Fruit fly (Drosophila melanogaster) whole organism, embryonic: ENCODE results near the gene CG5214.
A peak's percentile ranks its signal among the peaks of the same experiment; 100 is the strongest.

Experiments used
- CG10274 ChIP-seq: fragments of 200-800 bp; sonication (Bioruptor generic); optimal IDR thresholded peaks from 3 replicates; lab custom pipeline; 2017; ENCODE audit warnings: missing biosample characterization, mild to moderate bottlenecking, missing genetic modification characterization
- CG10543 ChIP-seq: fragments of 200-800 bp; sonication (Bioruptor generic); optimal IDR thresholded peaks from 3 replicates; lab custom pipeline; 2017; ENCODE audit warnings: missing biosample characterization, mild to moderate bottlenecking, missing genetic modification characterization, moderate library complexity
- CG11093 ChIP-seq: fragments of 200-800 bp; sonication (Bioruptor generic); IDR thresholded peaks from 3 replicates; pipeline ENCODE4 v1.3.6; 2022; ENCODE audit warnings: missing biosample characterization, missing genetic modification characterization
- CG11247 ChIP-seq: fragments of 200-800 bp; sonication (Bioruptor generic); IDR thresholded peaks from 2 replicates; pipeline ENCODE4 v1.3.6; 2022; ENCODE audit warnings: missing biosample characterization, missing genetic modification characterization
- CG14441 ChIP-seq: fragments of 200-800 bp; sonication (Bioruptor generic); IDR thresholded peaks from 2 replicates; pipeline ENCODE4 v1.3.6; 2022; ENCODE audit warnings: missing biosample characterization, missing genetic modification characterization
- CG1603 ChIP-seq: fragments of 200-800 bp; sonication (Bioruptor generic); optimal IDR thresholded peaks from 2 replicates; lab custom pipeline; 2019; ENCODE audit warnings: missing biosample characterization, mild to moderate bottlenecking, missing genetic modification characterization, moderate library complexity
- CG3065 ChIP-seq: fragments of 200-800 bp; sonication (Bioruptor generic); optimal IDR thresholded peaks from 2 replicates; lab custom pipeline; 2016; ENCODE audit warnings: missing biosample characterization, missing genetic modification characterization
- CG31224 ChIP-seq: fragments of 200-800 bp; sonication (Bioruptor generic); IDR thresholded peaks from 2 replicates; pipeline ENCODE4 v1.3.6; 2022; ENCODE audit warnings: missing biosample characterization, missing genetic modification characterization
- CG31388 ChIP-seq: fragments of 200-800 bp; sonication (Bioruptor generic); optimal IDR thresholded peaks from 2 replicates; lab custom pipeline; 2016; ENCODE audit warnings: missing biosample characterization, missing genetic modification characterization
- CG3281 ChIP-seq: fragments of 200-800 bp; sonication (Bioruptor generic); optimal IDR thresholded peaks from 3 replicates; lab custom pipeline; 2017; ENCODE audit warnings: missing biosample characterization, mild to moderate bottlenecking, missing genetic modification characterization
- CG34376 ChIP-seq: fragments of 200-800 bp; sonication (Bioruptor generic); optimal IDR thresholded peaks from 2 replicates; lab custom pipeline; 2018; ENCODE audit warnings: missing biosample characterization, mild to moderate bottlenecking, missing genetic modification characterization
- CG34422 ChIP-seq: fragments of 200-800 bp; sonication (Bioruptor generic); IDR thresholded peaks from 3 replicates; pipeline ENCODE4 v1.3.6; 2022; ENCODE audit warnings: missing biosample characterization, missing genetic modification characterization
- CG3847 ChIP-seq: fragments of 200-800 bp; sonication (Bioruptor generic); IDR thresholded peaks from 2 replicates; pipeline ENCODE4 v1.3.6; 2022; ENCODE audit warnings: missing biosample characterization, missing genetic modification characterization
- CG3995 ChIP-seq: fragments of 200-800 bp; sonication (Bioruptor generic); optimal IDR thresholded peaks from 3 replicates; lab custom pipeline; 2016; ENCODE audit warnings: missing biosample characterization, missing genetic modification characterization
- CG4360 ChIP-seq: fragments of 200-800 bp; sonication (Bioruptor generic); IDR thresholded peaks from 2 replicates; pipeline ENCODE4 v1.3.6; 2022; ENCODE audit warnings: missing biosample characterization, missing genetic modification characterization
- CG5180 ChIP-seq: fragments of 200-800 bp; sonication (Bioruptor generic); optimal IDR thresholded peaks from 3 replicates; lab custom pipeline; 2017; ENCODE audit warnings: missing biosample characterization, missing genetic modification characterization, mild to moderate bottlenecking, moderate library complexity, missing genetic modification reagents
- CG7271 ChIP-seq: fragments of 200-800 bp; sonication (Bioruptor generic); optimal IDR thresholded peaks from 2 replicates; lab custom pipeline; 2018; ENCODE audit warnings: missing biosample characterization, mild to moderate bottlenecking, missing genetic modification characterization, moderate library complexity
- CG8388 ChIP-seq: fragments of 200-800 bp; sonication (Bioruptor generic); optimal IDR thresholded peaks from 2 replicates; lab custom pipeline; 2019; ENCODE audit warnings: missing biosample characterization, mild to moderate bottlenecking, missing genetic modification characterization, moderate library complexity
- Dip3 ChIP-seq: fragments of 200-800 bp; sonication (Bioruptor generic); optimal IDR thresholded peaks from 3 replicates; lab custom pipeline; 2016; ENCODE audit warnings: missing biosample characterization, missing genetic modification characterization
- ERR ChIP-seq: fragments of 200-800 bp; sonication (Bioruptor generic); optimal IDR thresholded peaks from 2 replicates; lab custom pipeline; 2016; ENCODE audit warnings: missing biosample characterization, missing genetic modification characterization
- Fer2 ChIP-seq: fragments of 200-800 bp; sonication (Bioruptor generic); optimal IDR thresholded peaks from 2 replicates; lab custom pipeline; 2018; ENCODE audit warnings: missing biosample characterization, mild to moderate bottlenecking, missing genetic modification characterization, moderate library complexity
- GATAe ChIP-seq: fragments of 200-800 bp; sonication (Bioruptor generic); conservative IDR thresholded peaks from 2 replicates; pipeline ENCODE4 v1.3.6; 2022; ENCODE audit warnings: missing biosample characterization, missing genetic modification characterization
- Hr78 ChIP-seq, 2 experiments: fragments of 200-800 bp in 1 of 2; fragments of >200 bp in 1 of 2; sonication (Bioruptor generic) in 1 of 2; optimal IDR thresholded peaks; 2 replicates each; lab custom pipeline; 2017 to 2019; ENCODE audit warnings: missing biosample characterization in 2 of 2, missing genetic modification characterization in 2 of 2, mild to moderate bottlenecking in 1 of 2, moderate library complexity in 1 of 2
- MTF-1 ChIP-seq: fragments of 200-800 bp; sonication (Bioruptor generic); optimal IDR thresholded peaks from 2 replicates; lab custom pipeline; 2018; ENCODE audit warnings: missing biosample characterization, mild to moderate bottlenecking, missing genetic modification characterization, borderline replicate concordance
- Med ChIP-seq: fragments of 200-800 bp; sonication (Bioruptor generic); peaks from one replicate; lab custom pipeline; 2016; ENCODE audit warnings: missing biosample characterization, missing genetic modification characterization, mild to moderate bottlenecking, inconsistent platforms, moderate library complexity
- Mrtf ChIP-seq: fragments of 200-800 bp; sonication (Bioruptor generic); IDR thresholded peaks from 3 replicates; pipeline ENCODE4 v1.3.6; 2022; ENCODE audit warnings: missing biosample characterization, missing genetic modification characterization
- Optix ChIP-seq: fragments of 200-800 bp; sonication (Bioruptor generic); IDR thresholded peaks from 3 replicates; pipeline ENCODE4 v1.3.6; 2022; ENCODE audit warnings: missing biosample characterization, missing genetic modification characterization
- Poxn ChIP-seq: fragments of 200-800 bp; sonication (Bioruptor generic); IDR thresholded peaks from 2 replicates; pipeline ENCODE4 v1.3.6; 2022; ENCODE audit warnings: missing biosample characterization, missing genetic modification characterization
- Rx ChIP-seq: fragments of 200-800 bp; sonication (Bioruptor generic); IDR thresholded peaks from 2 replicates; pipeline ENCODE4 v1.3.6; 2022; ENCODE audit warnings: missing biosample characterization, missing genetic modification characterization
- Taf1 ChIP-seq: fragments of 200-800 bp; sonication (Bioruptor generic); IDR thresholded peaks from 2 replicates; pipeline ENCODE4 v1.3.6; 2022; ENCODE audit warnings: missing biosample characterization, missing genetic modification characterization
- ara ChIP-seq: fragments of 200-800 bp; sonication (Bioruptor generic); IDR thresholded peaks from 2 replicates; pipeline ENCODE4 v1.3.6; 2022; ENCODE audit warnings: missing biosample characterization, missing genetic modification characterization
- exex ChIP-seq: fragments of 200-800 bp; sonication (Bioruptor generic); optimal IDR thresholded peaks from 4 replicates; lab custom pipeline; 2018; ENCODE audit warnings: missing biosample characterization, mild to moderate bottlenecking, missing genetic modification characterization, moderate library complexity
- ftz-f1 ChIP-seq: fragments of 200-800 bp; sonication (Bioruptor generic); optimal IDR thresholded peaks from 2 replicates; lab custom pipeline; 2016; ENCODE audit warnings: missing biosample characterization, missing genetic modification characterization
- fu2 ChIP-seq: fragments of 200-800 bp; sonication (Bioruptor generic); optimal IDR thresholded peaks from 2 replicates; lab custom pipeline; 2016; ENCODE audit warnings: missing biosample characterization, missing genetic modification characterization
- gfzf ChIP-seq: fragments of 200-800 bp; sonication (Bioruptor generic); optimal IDR thresholded peaks from 2 replicates; lab custom pipeline; 2016; ENCODE audit warnings: missing biosample characterization, mild to moderate bottlenecking, missing genetic modification characterization, moderate library complexity
- insv ChIP-seq, 2 experiments: fragments of 200-800 bp; sonication (Bioruptor generic); optimal IDR thresholded peaks; 3 replicates each; lab custom pipeline; 2016 to 2018; ENCODE audit warnings: missing biosample characterization in 2 of 2, missing genetic modification characterization in 2 of 2
- jigr1 ChIP-seq: fragments of 200-800 bp; sonication (Bioruptor generic); IDR thresholded peaks from 3 replicates; pipeline ENCODE4 v1.3.6; 2022; ENCODE audit warnings: missing biosample characterization, missing genetic modification characterization
- maf-S ChIP-seq: fragments of 200-800 bp; sonication (Bioruptor generic); optimal IDR thresholded peaks from 2 replicates; lab custom pipeline; 2016; ENCODE audit warnings: missing biosample characterization, missing genetic modification characterization
- otp ChIP-seq: fragments of 200-800 bp; sonication (Bioruptor generic); IDR thresholded peaks from 3 replicates; pipeline ENCODE4, ENCODE4 v1.3.6; 2022; ENCODE audit warnings: missing biosample characterization, missing genetic modification characterization
- p53 ChIP-seq: fragments of 200-800 bp; sonication (Bioruptor generic); optimal IDR thresholded peaks from 2 replicates; lab custom pipeline; 2016; ENCODE audit warnings: missing biosample characterization, missing genetic modification characterization
- peb ChIP-seq: fragments of 200-800 bp; sonication (Bioruptor generic); IDR thresholded peaks from 2 replicates; pipeline ENCODE4 v1.3.6; 2022; ENCODE audit warnings: missing biosample characterization, missing genetic modification characterization
- pros ChIP-seq: fragments of 200-800 bp; sonication (Bioruptor generic); optimal IDR thresholded peaks from 3 replicates; lab custom pipeline; 2019; ENCODE audit warnings: missing biosample characterization, mild to moderate bottlenecking, missing genetic modification characterization, moderate library complexity
- salm ChIP-seq: fragments of 200-800 bp; sonication (Bioruptor generic); optimal IDR thresholded peaks from 2 replicates; lab custom pipeline; 2018; ENCODE audit warnings: missing biosample characterization, mild to moderate bottlenecking, missing genetic modification characterization
- sc ChIP-seq, 3 experiments: fragments of >200 bp in 2 of 3; fragments of 200-800 bp in 1 of 3; sonication (Bioruptor generic) in 1 of 3; optimal IDR thresholded peaks; 2 replicates in 2 of 3; 3 replicates in 1 of 3; lab custom pipeline; 2017; ENCODE audit warnings: mild to moderate bottlenecking in 1 of 3, missing biosample characterization in 1 of 3, missing genetic modification characterization in 1 of 3, missing genetic modification reagents in 1 of 3
- sim ChIP-seq: fragments of 200-800 bp; sonication (Bioruptor generic); IDR thresholded peaks from 2 replicates; pipeline ENCODE4 v1.3.6; 2022; ENCODE audit warnings: missing biosample characterization, missing genetic modification characterization
- slbo ChIP-seq: fragments of 200-800 bp; sonication (Bioruptor generic); IDR thresholded peaks from 2 replicates; pipeline ENCODE4 v1.3.6; 2022; ENCODE audit warnings: missing biosample characterization, missing genetic modification characterization
- slp2 ChIP-seq: fragments of 200-800 bp; sonication (Bioruptor generic); optimal IDR thresholded peaks from 2 replicates; lab custom pipeline; 2016; ENCODE audit warnings: missing biosample characterization, missing genetic modification characterization
- stc ChIP-seq: fragments of 200-800 bp; sonication (Bioruptor generic); IDR thresholded peaks from 2 replicates; pipeline ENCODE4 v1.3.6; 2022; ENCODE audit warnings: missing biosample characterization, missing genetic modification characterization
- sug ChIP-seq: fragments of 200-800 bp; optimal IDR thresholded peaks from 2 replicates; lab custom pipeline; 2019; ENCODE audit warnings: missing biosample characterization, mild to moderate bottlenecking, missing genetic modification characterization, moderate library complexity
- unpg ChIP-seq: fragments of 200-800 bp; sonication (Bioruptor generic); optimal IDR thresholded peaks from 3 replicates; lab custom pipeline; 2018; ENCODE audit warnings: missing biosample characterization, mild to moderate bottlenecking, missing genetic modification characterization, moderate library complexity
- zen2 ChIP-seq: fragments of 200-800 bp; sonication (Bioruptor generic); IDR thresholded peaks from 3 replicates; pipeline ENCODE4 v1.3.6; 2022; ENCODE audit warnings: missing biosample characterization, missing genetic modification characterization; ENCODE audit not compliant: partially characterized antibody

Gene CG5214

dm6 chr3R:11199227-11199835 lies 44.8 kb upstream of the CG5214 start (continued):
- TF ChIP-seq MTF-1 (GFP tag; lab: Kevin White, UChicago) = no peak
- TF ChIP-seq CG10543 (GFP tag; lab: Kevin White, UChicago) = peak; percentile 24
- no peak for TF ChIP-seq ftz-f1 (GFP tag; lab: Kevin White, UChicago)
- TF ChIP-seq CG3995 (GFP tag; lab: Kevin White, UChicago) = no peak
- no peak for TF ChIP-seq sc (optimal IDR thresholded peaks at IDR 0.05; lab: Kevin White, UChicago)
- TF ChIP-seq sc (GFP tag; optimal IDR thresholded peaks at IDR 0.05; lab: Kevin White, UChicago) = no peak
- no peak for TF ChIP-seq CG31388 (GFP tag; lab: Kevin White, UChicago)
- no peak for TF ChIP-seq jigr1
- TF ChIP-seq fu2 (GFP tag; lab: Kevin White, UChicago) = no peak
- peak in 1 of 2 experiments; percentile 59 for TF ChIP-seq Hr78 (GFP tag; optimal IDR thresholded peaks at IDR 0.05; lab: Kevin White, UChicago)
- no peak for TF ChIP-seq Taf1
- TF ChIP-seq CG3847 (GFP tag; lab: Robert Waterston, UW) = no peak
- no peak for TF ChIP-seq Rx (GFP tag; lab: Robert Waterston, UW)
- TF ChIP-seq exex (tag; lab: Kevin White, UChicago) = peak; percentile 98
- TF ChIP-seq CG4360 (GFP tag; lab: Robert Waterston, UW) = no peak
- no peak for TF ChIP-seq Mrtf (GFP tag; lab: Robert Waterston, UW)
- no peak for TF ChIP-seq CG3065 (GFP tag; lab: Kevin White, UChicago)
- TF ChIP-seq stc = no peak
- TF ChIP-seq CG34422 = no peak
- TF ChIP-seq slp2 = no peak
- TF ChIP-seq CG14441 (GFP tag; lab: Robert Waterston, UW) = no peak
- TF ChIP-seq CG10274 (GFP tag; lab: Kevin White, UChicago) = no peak
- TF ChIP-seq CG11247 = 0 out of 2 replicates have a peak, but pooled peaks have one; percentile 29
- peak; percentile 50 for TF ChIP-seq Med (GFP tag; lab: Kevin White, UChicago)
- TF ChIP-seq sug = peak; percentile 97
- no peak for TF ChIP-seq maf-S (GFP tag; lab: Kevin White, UChicago)
- TF ChIP-seq GATAe (GFP tag; lab: Robert Waterston, UW) = peak; percentile 21; the same call in 1 of the 2 replicates
- TF ChIP-seq sim (GFP tag; lab: Robert Waterston, UW) = no peak
- TF ChIP-seq CG8388 (GFP tag; lab: Kevin White, UChicago) = no peak
- no peak for TF ChIP-seq CG11093 (GFP tag; lab: Robert Waterston, UW)
- TF ChIP-seq CG34376 (GFP tag; lab: Kevin White, UChicago) = peak; percentile 64
- TF ChIP-seq CG1603 (tag; lab: Kevin White, UChicago) = no peak
- no peak for TF ChIP-seq ara (GFP tag; lab: Robert Waterston, UW)
- no peak for TF ChIP-seq Optix (GFP tag; lab: Robert Waterston, UW)
- TF ChIP-seq pros (GFP tag; lab: Kevin White, UChicago) = no peak
- TF ChIP-seq unpg (GFP tag; lab: Kevin White, UChicago) = no peak
- no peak for TF ChIP-seq Dip3 (GFP tag; lab: Kevin White, UChicago)
- peak; percentile 11 for TF ChIP-seq salm (tag; lab: Kevin White, UChicago)
- no peak for TF ChIP-seq Poxn (GFP tag; lab: Robert Waterston, UW)
- TF ChIP-seq zen2 (GFP tag; lab: Robert Waterston, UW) = no peak
- TF ChIP-seq CG3281 (GFP tag; lab: Kevin White, UChicago) = no peak
- TF ChIP-seq otp = no peak
- TF ChIP-seq p53 (GFP tag; lab: Kevin White, UChicago) = no peak
- no peak for TF ChIP-seq insv (GFP tag; optimal IDR thresholded peaks at IDR 0.05; lab: Kevin White, UChicago)
- no peak for TF ChIP-seq peb (GFP tag; lab: Robert Waterston, UW)
- no peak for TF ChIP-seq Fer2 (tag; lab: Kevin White, UChicago)
- TF ChIP-seq gfzf = no peak
- no peak for TF ChIP-seq CG7271 (tag; lab: Kevin White, UChicago)
- TF ChIP-seq CG31224 = peak; percentile 74
- TF ChIP-seq ERR = no peak
- no peak for TF ChIP-seq slbo (GFP tag; lab: Robert Waterston, UW)
- no peak for TF ChIP-seq CG5180 (GFP tag; lab: Kevin White, UChicago)
